Worm (Caenorhabditis elegans) whole organism, L1 larva: ENCODE data around the gene ugt-6.
A peak's percentile ranks its signal among the peaks of the same experiment; 100 is the strongest.

Source experiments
- C16A3.4 ChIP-seq: fragments of 150-350 bp; optimal IDR thresholded peaks from 2 replicates; lab custom pipeline; 2014; ENCODE audit warnings: missing biosample characterization, missing genetic modification characterization
- C34B4.2 ChIP-seq: sonication (generic microtip); optimal IDR thresholded peaks from 2 replicates; lab custom pipeline; 2017; ENCODE audit warnings: mild to moderate bottlenecking, missing genetic modification characterization, missing compliant biosample characterization
- F16B12.6 ChIP-seq: fragments of 150-350 bp; optimal IDR thresholded peaks from 2 replicates; lab custom pipeline; 2014; ENCODE audit warnings: missing biosample characterization, missing genetic modification characterization
- aha-1 ChIP-seq: fragments of 150-350 bp; optimal IDR thresholded peaks from 2 replicates; lab custom pipeline; 2014; ENCODE audit warnings: missing biosample characterization, missing genetic modification characterization
- alr-1 ChIP-seq: fragments of 200-800 bp; sonication (Bioruptor generic); optimal IDR thresholded peaks from 2 replicates; lab custom pipeline; 2018; ENCODE audit warnings: borderline replicate concordance, mild to moderate bottlenecking, missing genetic modification characterization, missing compliant biosample characterization
- ceh-82 ChIP-seq, 3 experiments: fragments of 150-350 bp in 1 of 3; sonication (generic microtip) in 2 of 3; optimal IDR thresholded peaks; 2 replicates each; lab custom pipeline; 2014 to 2017; ENCODE audit warnings: missing biosample characterization in 3 of 3, missing genetic modification characterization in 3 of 3
- ceh-90 ChIP-seq: sonication (generic microtip); optimal IDR thresholded peaks from 2 replicates; lab custom pipeline; 2016; ENCODE audit warnings: missing genetic modification characterization, missing compliant biosample characterization
- dpl-1 ChIP-seq, 3 experiments: fragments of 150-350 bp in 2 of 3; sonication (generic microtip) in 1 of 3; optimal IDR thresholded peaks; 2 replicates each; lab custom pipeline; 2014 to 2017; ENCODE audit warnings: missing biosample characterization in 3 of 3, missing genetic modification characterization in 3 of 3, missing genetic modification reagents in 3 of 3
- efl-1 ChIP-seq, 4 experiments: fragments of 150-350 bp; optimal IDR thresholded peaks in 3 of 4; peaks in 1 of 4; 1 replicate in 1 of 4; 2 replicates in 3 of 4; lab custom pipeline; 2014; ENCODE audit warnings: missing biosample characterization in 2 of 4, missing genetic modification characterization in 2 of 4, missing genetic modification reagents in 2 of 4
- elt-3 ChIP-seq, 6 experiments: fragments of 150-350 bp in 1 of 6; sonication (generic microtip); optimal IDR thresholded peaks; 2 replicates each; lab custom pipeline; 2017 to 2018; ENCODE audit warnings: missing biosample characterization in 6 of 6, missing genetic modification characterization in 6 of 6, inconsistent platforms in 1 of 6
- fkh-4 ChIP-seq: sonication (generic microtip); optimal IDR thresholded peaks from 2 replicates; lab custom pipeline; 2016; ENCODE audit warnings: missing compliant biosample characterization, missing genetic modification characterization, borderline replicate concordance
- fkh-8 ChIP-seq: sonication (generic microtip); optimal IDR thresholded peaks from 2 replicates; lab custom pipeline; 2016; ENCODE audit warnings: mild to moderate bottlenecking, missing genetic modification characterization, missing compliant biosample characterization
- grh-1 ChIP-seq: fragments of 200-800 bp; sonication (Bioruptor generic); IDR thresholded peaks from 2 replicates; pipeline ENCODE4 v1.3.6; 2022; ENCODE audit warnings: missing genetic modification reagents, missing genetic modification characterization, missing compliant biosample characterization
- hlh-17 ChIP-seq: fragments of 200-800 bp; sonication (Bioruptor generic); optimal IDR thresholded peaks from 2 replicates; lab custom pipeline; 2018; ENCODE audit warnings: missing genetic modification characterization, mild to moderate bottlenecking, missing compliant biosample characterization, moderate library complexity, borderline replicate concordance
- hpl-2 ChIP-seq: fragments of 150-350 bp; optimal IDR thresholded peaks from 2 replicates; lab custom pipeline; 2014; ENCODE audit warnings: missing biosample characterization, missing genetic modification reagents, missing genetic modification characterization
- isw-1 ChIP-seq: fragments of 200-800 bp; sonication (Bioruptor generic); IDR thresholded peaks from 2 replicates; pipeline ENCODE4 v1.3.6; 2022; ENCODE audit warnings: missing genetic modification characterization, missing compliant biosample characterization
- lin-35 ChIP-seq, 2 experiments: fragments of 150-350 bp; optimal IDR thresholded peaks; 2 replicates each; lab custom pipeline; 2014; ENCODE audit warnings: missing biosample characterization in 2 of 2, missing genetic modification characterization in 2 of 2, missing genetic modification reagents in 2 of 2
- lsy-2 ChIP-seq, 2 experiments: fragments of 150-350 bp; optimal IDR thresholded peaks; 2 replicates each; lab custom pipeline; 2014; ENCODE audit warnings: missing biosample characterization in 2 of 2, missing genetic modification characterization in 2 of 2
- mab-9 ChIP-seq: fragments of 200-800 bp; sonication (Bioruptor generic); IDR thresholded peaks from 2 replicates; pipeline ENCODE4 v1.3.6; 2022; ENCODE audit warnings: missing genetic modification reagents, missing genetic modification characterization, missing compliant biosample characterization
- mdl-1 ChIP-seq, 2 experiments: fragments of 150-350 bp; optimal IDR thresholded peaks; 2 replicates each; lab custom pipeline; 2014 to 2017; ENCODE audit warnings: missing biosample characterization in 2 of 2, missing genetic modification characterization in 2 of 2, inconsistent platforms in 1 of 2
- mep-1 ChIP-seq: fragments of 150-350 bp; optimal IDR thresholded peaks from 2 replicates; lab custom pipeline; 2014; ENCODE audit warnings: missing biosample characterization, missing genetic modification characterization
- nhr-20 ChIP-seq: sonication (generic microtip); optimal IDR thresholded peaks from 2 replicates; lab custom pipeline; 2016; ENCODE audit warnings: mild to moderate bottlenecking, missing genetic modification characterization, missing compliant biosample characterization
- nhr-237 ChIP-seq: fragments of 150-350 bp; optimal IDR thresholded peaks from 2 replicates; lab custom pipeline; 2014; ENCODE audit warnings: missing biosample characterization, missing genetic modification characterization
- nhr-28 ChIP-seq: fragments of 150-350 bp; optimal IDR thresholded peaks from 2 replicates; lab custom pipeline; 2014; ENCODE audit warnings: missing biosample characterization, missing genetic modification characterization
- nhr-47 ChIP-seq: sonication (generic microtip); optimal IDR thresholded peaks from 2 replicates; lab custom pipeline; 2016; ENCODE audit warnings: mild to moderate bottlenecking, missing genetic modification characterization, moderate library complexity, missing compliant biosample characterization
- nhr-71 ChIP-seq: sonication (generic microtip); optimal IDR thresholded peaks from 2 replicates; lab custom pipeline; 2016; ENCODE audit warnings: mild to moderate bottlenecking, missing genetic modification characterization, moderate library complexity, missing compliant biosample characterization
- nhr-84 ChIP-seq: sonication (generic microtip); optimal IDR thresholded peaks from 2 replicates; lab custom pipeline; 2017; ENCODE audit warnings: missing biosample characterization, missing genetic modification characterization
- pax-3 ChIP-seq: fragments of 200-800 bp; sonication (Bioruptor generic); optimal IDR thresholded peaks from 2 replicates; lab custom pipeline; 2018; ENCODE audit warnings: mild to moderate bottlenecking, missing genetic modification characterization, moderate library complexity, missing compliant biosample characterization
- rnt-1 ChIP-seq: sonication (generic microtip); optimal IDR thresholded peaks from 2 replicates; lab custom pipeline; 2016; ENCODE audit warnings: mild to moderate bottlenecking, missing genetic modification characterization, moderate library complexity, missing compliant biosample characterization
- skn-1 ChIP-seq: fragments of 150-350 bp; optimal IDR thresholded peaks from 2 replicates; lab custom pipeline; 2014; ENCODE audit warnings: missing biosample characterization, missing genetic modification characterization
- sup-37 ChIP-seq: fragments of 200-800 bp; sonication (Bioruptor generic); optimal IDR thresholded peaks from 2 replicates; lab custom pipeline; 2018; ENCODE audit warnings: mild to moderate bottlenecking, missing genetic modification characterization, missing compliant biosample characterization
- swsn-7 ChIP-seq: sonication (generic microtip); optimal IDR thresholded peaks from 2 replicates; lab custom pipeline; 2016; ENCODE audit warnings: missing genetic modification characterization, missing compliant biosample characterization
- unc-130 ChIP-seq: fragments of 150-350 bp; optimal IDR thresholded peaks from 2 replicates; lab custom pipeline; 2017; ENCODE audit warnings: missing biosample characterization, missing genetic modification characterization, inconsistent platforms
- unc-86 ChIP-seq: sonication (generic microtip); optimal IDR thresholded peaks from 2 replicates; lab custom pipeline; 2016; ENCODE audit warnings: missing genetic modification characterization, missing compliant biosample characterization
- xbp-1 ChIP-seq: sonication (generic microtip); optimal IDR thresholded peaks from 2 replicates; lab custom pipeline; 2016; ENCODE audit warnings: missing genetic modification characterization, missing compliant biosample characterization
- ztf-4 ChIP-seq: fragments of 150-350 bp; optimal IDR thresholded peaks from 2 replicates; lab custom pipeline; 2014; ENCODE audit warnings: missing biosample characterization, missing genetic modification characterization

Gene ugt-6

ce11 chrV:12763291-12763995, 34.6 kb downstream of the ugt-6 start, which contains the start of the genes abcf-1 and scc-3:
Gene abcf-1, minus strand, starts transcription at chrV:12763375.
Gene scc-3, plus strand, starts transcription at chrV:12763945.
- TF ChIP-seq alr-1: no peak
- no peak for TF ChIP-seq sup-37 (GFP tag; lab: Kevin White, UChicago)
- peak; percentile 51 for TF ChIP-seq skn-1 (tag; lab: Kevin White, UChicago)
- TF ChIP-seq efl-1 (optimal IDR thresholded peaks at IDR 0.05; lab: Kevin White, UChicago): peak; percentile 25 to 62
- TF ChIP-seq efl-1 (GFP tag; optimal IDR thresholded peaks at IDR 0.05 in 1 of 2; lab: Kevin White, UChicago): peak; percentile 66 to 93
- no peak for TF ChIP-seq fkh-4
- peak; percentile 84 for TF ChIP-seq F16B12.6 (tag; lab: Kevin White, UChicago)
- no peak for TF ChIP-seq aha-1 (tag; lab: Kevin White, UChicago)
- peak; percentile 21 for TF ChIP-seq nhr-47 (tag; lab: Kevin White, UChicago)
- peak; percentile 25 for TF ChIP-seq rnt-1 (tag; lab: Kevin White, UChicago)
- peak; percentile 53 for TF ChIP-seq mep-1 (tag; lab: Kevin White, UChicago)
- TF ChIP-seq nhr-237 (tag; lab: Kevin White, UChicago): no peak
- TF ChIP-seq dpl-1 (GFP tag; optimal IDR thresholded peaks at IDR 0.05; lab: Kevin White, UChicago): peak; percentile 47 to 74 (median 59)
- TF ChIP-seq elt-3 (tag; optimal IDR thresholded peaks at IDR 0.05; lab: Kevin White, UChicago): peak in 1 of 6 experiments; percentile 37
- TF ChIP-seq C16A3.4 (tag; lab: Kevin White, UChicago): peak; percentile 5
- peak; percentile 45 to 71 for TF ChIP-seq lin-35 (GFP tag; optimal IDR thresholded peaks at IDR 0.05; lab: Kevin White, UChicago)
- TF ChIP-seq xbp-1 (tag; lab: Kevin White, UChicago): peak; percentile 40
- TF ChIP-seq lsy-2 (tag; optimal IDR thresholded peaks at IDR 0.05; lab: Kevin White, UChicago): peak; percentile 86 to 98
- peak; percentile 32 for TF ChIP-seq swsn-7
- TF ChIP-seq unc-130: peak; percentile 6
- TF ChIP-seq nhr-20 (tag; lab: Kevin White, UChicago): peak; percentile 38

ce11 chrV:12760913-12761312, 37.1 kb downstream of the ugt-6 start, which contains the start of gene F18E2.15:
Gene F18E2.15, minus strand, starts transcription at chrV:12761013.
- TF ChIP-seq alr-1: no peak
- no peak for TF ChIP-seq elt-3 (tag; optimal IDR thresholded peaks at IDR 0.05; lab: Kevin White, UChicago)
- TF ChIP-seq isw-1 (GFP tag; lab: Robert Waterston, UW): no peak
- no peak for TF ChIP-seq nhr-71 (tag; lab: Kevin White, UChicago)
- TF ChIP-seq fkh-8 (tag; lab: Kevin White, UChicago): no peak
- TF ChIP-seq unc-86: no peak
- TF ChIP-seq pax-3 (tag; lab: Kevin White, UChicago): no peak
- TF ChIP-seq hlh-17 (GFP tag; lab: Kevin White, UChicago): no peak
- TF ChIP-seq ztf-4 (tag; lab: Kevin White, UChicago): no peak

- TF ChIP-seq rnt-1 (tag; lab: Kevin White, UChicago): no peak
- TF ChIP-seq hpl-2 (GFP tag; lab: Kevin White, UChicago): no peak
- TF ChIP-seq C34B4.2 (tag; lab: Kevin White, UChicago): no peak
- no peak for TF ChIP-seq ceh-90 (tag; lab: Kevin White, UChicago)
- TF ChIP-seq mdl-1 (tag; optimal IDR thresholded peaks at IDR 0.05; lab: Kevin White, UChicago): no peak
- TF ChIP-seq grh-1 (GFP tag; lab: Robert Waterston, UW): no peak
- no peak for TF ChIP-seq nhr-84 (tag; lab: Kevin White, UChicago)
- TF ChIP-seq mab-9 (GFP tag; lab: Robert Waterston, UW): no peak
- no peak for TF ChIP-seq mep-1 (tag; lab: Kevin White, UChicago)
- no peak for TF ChIP-seq nhr-28 (tag; lab: Kevin White, UChicago)
- no peak for TF ChIP-seq ceh-82 (tag; optimal IDR thresholded peaks at IDR 0.05; lab: Kevin White, UChicago)
These were observed 38.4 kb downstream of the ugt-6 start, which contains the start of gene papl-1 for ce11 chrV:12759660-12760059. Gene papl-1, minus strand, starts transcription at chrV:12759760.
